Worm (Caenorhabditis elegans): ENCODE results near the gene C05B5.2.

C05B5.2 gene

ce11 chrIII:10016413-10017051 is 16.2 kb upstream of the C05B5.2 start, which contains the start of gene rgs-1 (continued):
- no peak for TF ChIP-seq madf-5 (GFP tag; IDR thresholded peaks at IDR 0.05)
- TF ChIP-seq nhr-6 (tag; optimal IDR thresholded peaks at IDR 0.05): no peak
- TF ChIP-seq unc-62 (GFP tag; optimal IDR thresholded peaks at IDR 0.05 in 1 of 2): peak in 1 of 2 experiments; percentile 95
- no peak for TF ChIP-seq unc-62 (tag; optimal IDR thresholded peaks at IDR 0.05)

- TF ChIP-seq egl-27 (tag; optimal IDR thresholded peaks at IDR 0.05): no peak
- TF ChIP-seq spr-1 (tag; optimal IDR thresholded peaks at IDR 0.05): no peak
- TF ChIP-seq nhr-42 (GFP tag; IDR thresholded peaks at IDR 0.05): no peak
- TF ChIP-seq zfp-2 (tag; optimal IDR thresholded peaks at IDR 0.05): no peak
- TF ChIP-seq tag-97 (GFP tag; IDR thresholded peaks at IDR 0.05): no peak
- TF ChIP-seq fkh-10 (GFP tag; optimal IDR thresholded peaks at IDR 0.05): no peak
- no peak for TF ChIP-seq lin-15B (tag; optimal IDR thresholded peaks at IDR 0.05)
These were observed 11.8 kb upstream of the C05B5.2 start, which contains the start of gene C05B5.16 for ce11 chrIII:10012136-10012535. Gene C05B5.16 (plus strand): TSS chrIII:10012436.

ce11 chrIII:10010117-10010516 is 9.8 kb upstream of the C05B5.2 start, which contains the start of gene fbxa-155:
Gene fbxa-155 (minus strand): TSS chrIII:10010217.
- no peak for TF ChIP-seq mep-1 (tag; optimal IDR thresholded peaks at IDR 0.05)
- no peak for TF ChIP-seq daf-16 (GFP tag; optimal IDR thresholded peaks at IDR 0.05)
- no peak for TF ChIP-seq daf-16 (tag; optimal IDR thresholded peaks at IDR 0.05)
- no peak for TF ChIP-seq pqm-1 (tag; optimal IDR thresholded peaks at IDR 0.05)
- no peak for TF ChIP-seq hlh-30 (tag; optimal IDR thresholded peaks at IDR 0.05; ENCODE audit: insufficient read depth)
- no peak for TF ChIP-seq vab-7 (GFP tag; IDR thresholded peaks at IDR 0.05)
- TF ChIP-seq fos-1 (tag; optimal IDR thresholded peaks at IDR 0.05): no peak
- TF ChIP-seq nhr-28 (tag; optimal IDR thresholded peaks at IDR 0.05): no peak
- no peak for TF ChIP-seq zag-1 (tag; optimal IDR thresholded peaks at IDR 0.05)
- TF ChIP-seq nhr-42 (GFP tag; IDR thresholded peaks at IDR 0.05): no peak
- TF ChIP-seq lin-39 (tag; optimal IDR thresholded peaks at IDR 0.05): no peak
- no peak for TF ChIP-seq lin-38 (GFP tag; IDR thresholded peaks at IDR 0.05)
- no peak for TF ChIP-seq lin-13 (GFP tag; optimal IDR thresholded peaks at IDR 0.05)
- TF ChIP-seq ztf-11 (tag; optimal IDR thresholded peaks at IDR 0.05): no peak
- TF ChIP-seq ceh-28 (tag; optimal IDR thresholded peaks at IDR 0.05): no peak
- TF ChIP-seq lin-15B (tag; optimal IDR thresholded peaks at IDR 0.05): no peak
- TF ChIP-seq pha-4 (GFP tag; IDR thresholded peaks at IDR 0.05): no peak
- no peak for TF ChIP-seq pha-4 (tag; optimal IDR thresholded peaks at IDR 0.05)
- no peak for TF ChIP-seq snpc-1.2 (GFP tag; IDR thresholded peaks at IDR 0.05)
- TF ChIP-seq madf-5 (GFP tag; IDR thresholded peaks at IDR 0.05): no peak
- TF ChIP-seq hmg-1.1 (GFP tag; IDR thresholded peaks at IDR 0.05): no peak

- TF ChIP-seq ztf-7 (tag; optimal IDR thresholded peaks at IDR 0.05): no peak
- no peak for TF ChIP-seq madf-9 (GFP tag; conservative IDR thresholded peaks at IDR 0.05)
- TF ChIP-seq unc-62 (GFP tag; optimal IDR thresholded peaks at IDR 0.05 in 1 of 2): peak in 1 of 2 experiments; percentile 79
- no peak for TF ChIP-seq unc-62 (tag; optimal IDR thresholded peaks at IDR 0.05)
- peak; percentile 14 for TF ChIP-seq hlh-30 (tag; optimal IDR thresholded peaks at IDR 0.05; ENCODE audit: insufficient read depth)
- peak; percentile 60 for TF ChIP-seq aha-1 (tag)
- peak; percentile 50 for TF ChIP-seq cey-2 (tag; optimal IDR thresholded peaks at IDR 0.05; ENCODE audit: borderline replicate concordance, insufficient read depth)
These were observed 6.5 kb upstream of the C05B5.2 start, which contains the start of gene C05B5.8 for ce11 chrIII:10006734-10007348. Gene C05B5.8 (minus strand): TSS chrIII:10006784.

ce11 chrIII:10004213-10004612 is 3.9 kb upstream of the C05B5.2 start, which contains the start of gene C05B5.11:
Gene C05B5.11 (plus strand): TSS chrIII:10004513.
- TF ChIP-seq dpl-1 (GFP tag; optimal IDR thresholded peaks at IDR 0.05) (no peak), unc-39 (tag; optimal IDR thresholded peaks at IDR 0.05) (no peak), nhr-102 (tag; optimal IDR thresholded peaks at IDR 0.05) (no peak), ztf-11 (tag; optimal IDR thresholded peaks at IDR 0.05) (no peak), F44E2.7 (GFP tag; IDR thresholded peaks at IDR 0.05) (no peak), ceh-32 (tag; optimal IDR thresholded peaks at IDR 0.05; ENCODE audit: poor library complexity) (no peak), hlh-11 (tag; optimal IDR thresholded peaks at IDR 0.05) (no peak)
